Fruit fly (Drosophila melanogaster) whole organism, embryonic: ENCODE data around the gene CG4009.

ENCODE experiments used
- Abd-B ChIP-seq: fragments of 200-800 bp; sonication (Bioruptor generic); optimal IDR thresholded peaks from 2 replicates; lab custom pipeline; 2018; ENCODE audit warnings: missing biosample characterization, mild to moderate bottlenecking, missing genetic modification characterization, moderate library complexity
- Asciz ChIP-seq: fragments of 200-800 bp; sonication (Bioruptor generic); optimal IDR thresholded peaks from 2 replicates; lab custom pipeline; 2017; ENCODE audit warnings: missing biosample characterization, mild to moderate bottlenecking, missing genetic modification characterization, missing genetic modification reagents
- BtbVII ChIP-seq: fragments of 200-800 bp; sonication (Bioruptor generic); optimal IDR thresholded peaks from 3 replicates; lab custom pipeline; 2017; ENCODE audit warnings: missing biosample characterization, mild to moderate bottlenecking, missing genetic modification characterization
- CG10462 ChIP-seq: fragments of 200-800 bp; sonication (Bioruptor generic); optimal IDR thresholded peaks from 2 replicates; lab custom pipeline; 2016; ENCODE audit warnings: missing biosample characterization, missing genetic modification characterization
- CG1233 ChIP-seq: fragments of 200-800 bp; sonication (Bioruptor generic); optimal IDR thresholded peaks from 4 replicates; lab custom pipeline; 2018; ENCODE audit warnings: missing biosample characterization, mild to moderate bottlenecking, missing genetic modification characterization
- CG13296 ChIP-seq: fragments of 200-800 bp; sonication (Bioruptor generic); optimal IDR thresholded peaks from 3 replicates; lab custom pipeline; 2018; ENCODE audit warnings: missing biosample characterization, mild to moderate bottlenecking, missing genetic modification characterization
- CG15514 ChIP-seq: fragments of 200-800 bp; sonication (Bioruptor generic); optimal IDR thresholded peaks from 3 replicates; lab custom pipeline; 2017; ENCODE audit warnings: missing biosample characterization, missing genetic modification characterization, mild to moderate bottlenecking, moderate library complexity, missing genetic modification reagents
- CG17186 ChIP-seq: fragments of 200-800 bp; sonication (Bioruptor generic); optimal IDR thresholded peaks from 3 replicates; lab custom pipeline; 2017; ENCODE audit warnings: missing biosample characterization, missing genetic modification reagents, missing genetic modification characterization
- CG18599 ChIP-seq: fragments of 200-800 bp; sonication (Bioruptor generic); optimal IDR thresholded peaks from 3 replicates; lab custom pipeline; 2017; ENCODE audit warnings: missing biosample characterization, missing genetic modification characterization, mild to moderate bottlenecking, moderate library complexity, missing genetic modification reagents
- CG18619 ChIP-seq: fragments of 200-800 bp; sonication (Bioruptor generic); optimal IDR thresholded peaks from 3 replicates; lab custom pipeline; 2017; ENCODE audit warnings: missing biosample characterization, mild to moderate bottlenecking, missing genetic modification characterization
- CG3726 ChIP-seq: fragments of 200-800 bp; sonication (Bioruptor generic); IDR thresholded peaks from 3 replicates; pipeline ENCODE4, ENCODE4 v1.3.6; 2022; ENCODE audit warnings: missing biosample characterization, missing genetic modification characterization
- CG4730 ChIP-seq: fragments of 200-800 bp; sonication (Bioruptor generic); IDR thresholded peaks from 2 replicates; pipeline ENCODE4 v1.3.6; 2022; ENCODE audit warnings: missing biosample characterization, missing genetic modification characterization
- CG5245 ChIP-seq: fragments of 200-800 bp; sonication (Bioruptor generic); optimal IDR thresholded peaks from 3 replicates; lab custom pipeline; 2016; ENCODE audit warnings: missing biosample characterization, missing genetic modification characterization
- CG6654 ChIP-seq: fragments of 200-800 bp; sonication (Bioruptor generic); optimal IDR thresholded peaks from 2 replicates; lab custom pipeline; 2017; ENCODE audit warnings: missing biosample characterization, mild to moderate bottlenecking, missing genetic modification characterization
- CG6765 ChIP-seq: fragments of 200-800 bp; sonication (Bioruptor generic); optimal IDR thresholded peaks from 3 replicates; lab custom pipeline; 2017; ENCODE audit warnings: missing biosample characterization, mild to moderate bottlenecking, missing genetic modification characterization
- CG7963 ChIP-seq: fragments of 200-800 bp; sonication (Bioruptor generic); IDR thresholded peaks from 3 replicates; pipeline ENCODE4 v1.3.6; 2022; ENCODE audit warnings: missing biosample characterization, missing genetic modification characterization; ENCODE audit not compliant: partially characterized antibody
- CG8478 ChIP-seq: fragments of >200 bp; optimal IDR thresholded peaks from 2 replicates; lab custom pipeline; 2018
- CG9817 ChIP-seq: fragments of 200-800 bp; sonication (Bioruptor generic); optimal IDR thresholded peaks from 2 replicates; lab custom pipeline; 2018; ENCODE audit warnings: missing biosample characterization, mild to moderate bottlenecking, missing genetic modification characterization, moderate library complexity
- CkIIα-i1 ChIP-seq: fragments of 200-800 bp; sonication (Bioruptor generic); IDR thresholded peaks from 2 replicates; pipeline ENCODE4 v1.3.6; 2022; ENCODE audit warnings: missing biosample characterization, missing genetic modification characterization
- GATAe ChIP-seq: fragments of 200-800 bp; sonication (Bioruptor generic); conservative IDR thresholded peaks from 2 replicates; pipeline ENCODE4 v1.3.6; 2022; ENCODE audit warnings: missing biosample characterization, missing genetic modification characterization
- Gug ChIP-seq: fragments of 200-800 bp; sonication (Bioruptor generic); IDR thresholded peaks from 4 replicates; pipeline ENCODE4 v1.3.6; 2022; ENCODE audit warnings: missing biosample characterization, missing genetic modification characterization
- HHEX ChIP-seq: fragments of 200-800 bp; sonication (Bioruptor generic); optimal IDR thresholded peaks from 3 replicates; lab custom pipeline; 2017; ENCODE audit warnings: missing biosample characterization, mild to moderate bottlenecking, missing genetic modification characterization, missing genetic modification reagents
- HmgD ChIP-seq: fragments of 200-800 bp; sonication (Bioruptor generic); optimal IDR thresholded peaks from 3 replicates; lab custom pipeline; 2016; ENCODE audit warnings: missing biosample characterization, missing genetic modification characterization
- Neu2 ChIP-seq: fragments of 200-800 bp; sonication (Bioruptor generic); optimal IDR thresholded peaks from 3 replicates; lab custom pipeline; 2016; ENCODE audit warnings: missing biosample characterization, missing genetic modification characterization, borderline replicate concordance
- Nf-YC ChIP-seq: fragments of 200-800 bp; optimal IDR thresholded peaks from 3 replicates; lab custom pipeline; 2019; ENCODE audit warnings: missing biosample characterization, mild to moderate bottlenecking, missing genetic modification characterization, moderate library complexity
- Optix ChIP-seq: fragments of 200-800 bp; sonication (Bioruptor generic); IDR thresholded peaks from 3 replicates; pipeline ENCODE4 v1.3.6; 2022; ENCODE audit warnings: missing biosample characterization, missing genetic modification characterization
- Ptx1 ChIP-seq: fragments of 200-800 bp; sonication (Bioruptor generic); IDR thresholded peaks from 2 replicates; pipeline ENCODE4 v1.3.6; 2022; ENCODE audit warnings: missing biosample characterization, missing genetic modification characterization
- Scr ChIP-seq: fragments of 200-800 bp; sonication (Bioruptor generic); IDR thresholded peaks from 2 replicates; pipeline ENCODE4 v1.3.6; 2022; ENCODE audit warnings: missing biosample characterization, missing genetic modification characterization; ENCODE audit not compliant: partially characterized antibody
- Ssrp ChIP-seq: fragments of 200-800 bp; sonication (Bioruptor generic); optimal IDR thresholded peaks from 2 replicates; lab custom pipeline; 2018; ENCODE audit warnings: missing biosample characterization, mild to moderate bottlenecking, missing genetic modification characterization, moderate library complexity
- Tbp ChIP-seq: fragments of >200 bp; optimal IDR thresholded peaks from 2 replicates; lab custom pipeline; 2018; ENCODE audit warnings: missing biosample characterization, missing genetic modification characterization
- YL-1 ChIP-seq: fragments of 200-800 bp; sonication (Bioruptor generic); optimal IDR thresholded peaks from 3 replicates; lab custom pipeline; 2017; ENCODE audit warnings: missing biosample characterization, mild to moderate bottlenecking, missing genetic modification characterization
- ato ChIP-seq: fragments of 200-800 bp; sonication (Bioruptor generic); IDR thresholded peaks from 2 replicates; pipeline ENCODE4 v1.3.6; 2022; ENCODE audit warnings: missing biosample characterization, missing genetic modification characterization; ENCODE audit not compliant: partially characterized antibody
- danr ChIP-seq: fragments of 200-800 bp; sonication (Bioruptor generic); IDR thresholded peaks from 2 replicates; pipeline ENCODE4 v1.3.6; 2022; ENCODE audit warnings: missing biosample characterization, missing genetic modification characterization
- esg ChIP-seq: fragments of 200-800 bp; sonication (Bioruptor generic); conservative IDR thresholded peaks from 2 replicates; pipeline ENCODE4 v1.3.6; 2022; ENCODE audit warnings: missing biosample characterization, missing genetic modification characterization
- insv ChIP-seq, 2 experiments: fragments of 200-800 bp; sonication (Bioruptor generic); optimal IDR thresholded peaks; 3 replicates each; lab custom pipeline; 2016 to 2018; ENCODE audit warnings: missing biosample characterization in 2 of 2, missing genetic modification characterization in 2 of 2
- ken ChIP-seq: fragments of 200-800 bp; sonication (Bioruptor generic); IDR thresholded peaks from 3 replicates; pipeline ENCODE4 v1.3.6; 2022; ENCODE audit warnings: missing biosample characterization, missing genetic modification characterization
- org-1 ChIP-seq: fragments of 200-800 bp; sonication (Bioruptor generic); optimal IDR thresholded peaks from 2 replicates; lab custom pipeline; 2017; ENCODE audit warnings: missing biosample characterization, missing genetic modification characterization
- p53 ChIP-seq: fragments of 200-800 bp; sonication (Bioruptor generic); optimal IDR thresholded peaks from 2 replicates; lab custom pipeline; 2016; ENCODE audit warnings: missing biosample characterization, missing genetic modification characterization
- pan ChIP-seq, 4 experiments: fragments of >200 bp in 3 of 4; fragments of 200-800 bp in 1 of 4; sonication (Bioruptor generic) in 1 of 4; optimal IDR thresholded peaks in 3 of 4; IDR thresholded peaks in 1 of 4; 2 replicates each; pipeline versions ENCODE4 v1.3.6 to Lab custom; 2017 to 2022; ENCODE audit warnings: missing biosample characterization in 2 of 4, missing genetic modification characterization in 2 of 4, mixed read lengths in 1 of 4
- ranshi ChIP-seq: fragments of 200-800 bp; sonication (Bioruptor generic); IDR thresholded peaks from 2 replicates; pipeline ENCODE4 v1.3.6; 2022; ENCODE audit warnings: missing biosample characterization, missing genetic modification characterization
- salm ChIP-seq: fragments of 200-800 bp; sonication (Bioruptor generic); optimal IDR thresholded peaks from 2 replicates; lab custom pipeline; 2018; ENCODE audit warnings: missing biosample characterization, mild to moderate bottlenecking, missing genetic modification characterization
- schlank ChIP-seq: fragments of 200-800 bp; sonication (Bioruptor generic); optimal IDR thresholded peaks from 2 replicates; lab custom pipeline; 2018; ENCODE audit warnings: missing biosample characterization, mild to moderate bottlenecking, missing genetic modification characterization
- sisA ChIP-seq: fragments of 200-800 bp; sonication (Bioruptor generic); IDR thresholded peaks from 2 replicates; pipeline ENCODE4 v1.3.6; 2022; ENCODE audit warnings: missing biosample characterization, missing genetic modification characterization
- sqz ChIP-seq: fragments of 200-800 bp; sonication (Bioruptor generic); optimal IDR thresholded peaks from 3 replicates; lab custom pipeline; 2018; ENCODE audit warnings: missing biosample characterization, mild to moderate bottlenecking, missing genetic modification characterization
- tx ChIP-seq: fragments of 200-800 bp; sonication (Bioruptor generic); optimal IDR thresholded peaks from 2 replicates; lab custom pipeline; 2016; ENCODE audit warnings: missing biosample characterization, missing genetic modification characterization
- unpg ChIP-seq: fragments of 200-800 bp; sonication (Bioruptor generic); optimal IDR thresholded peaks from 3 replicates; lab custom pipeline; 2018; ENCODE audit warnings: missing biosample characterization, mild to moderate bottlenecking, missing genetic modification characterization, moderate library complexity
- usp ChIP-seq: fragments of >200 bp; optimal IDR thresholded peaks from 2 replicates; lab custom pipeline; 2017; ENCODE audit warnings: missing biosample characterization, missing genetic modification characterization
- zen2 ChIP-seq: fragments of 200-800 bp; sonication (Bioruptor generic); IDR thresholded peaks from 3 replicates; pipeline ENCODE4 v1.3.6; 2022; ENCODE audit warnings: missing biosample characterization, missing genetic modification characterization; ENCODE audit not compliant: partially characterized antibody
- zfh1 ChIP-seq: fragments of 200-800 bp; sonication (Bioruptor generic); IDR thresholded peaks from 3 replicates; pipeline ENCODE4 v1.3.6; 2022; ENCODE audit warnings: missing biosample characterization, missing genetic modification characterization

The CG4009 gene

dm6 chr3R:17078961-17079858 lies 43.4 kb upstream of the CG4009 start (continued):
- no peak for TF ChIP-seq CG10462 (GFP tag; lab: Kevin White, UChicago)
- TF ChIP-seq CG6654 (GFP tag; lab: Kevin White, UChicago), result no peak
- no peak for TF ChIP-seq Optix (GFP tag; lab: Robert Waterston, UW)
- TF ChIP-seq insv (GFP tag; optimal IDR thresholded peaks at IDR 0.05; lab: Kevin White, UChicago), result no peak
- TF ChIP-seq GATAe, result no peak
- no peak for TF ChIP-seq CG6765
- TF ChIP-seq unpg (GFP tag; lab: Kevin White, UChicago), result peak; percentile 23
- no peak for TF ChIP-seq CkIIα-i1 (GFP tag; lab: Robert Waterston, UW)
- peak; percentile 25 for TF ChIP-seq schlank (tag; lab: Kevin White, UChicago)
- no peak for TF ChIP-seq BtbVII (GFP tag; lab: Kevin White, UChicago)
- TF ChIP-seq Gug (GFP tag; lab: Robert Waterston, UW), result no peak
- TF ChIP-seq CG13296 (GFP tag; lab: Kevin White, UChicago), result no peak
- TF ChIP-seq HHEX (GFP tag; lab: Kevin White, UChicago), result no peak
- TF ChIP-seq ken, result no peak
- no peak for TF ChIP-seq CG18619 (GFP tag; lab: Kevin White, UChicago)
- no peak for TF ChIP-seq CG15514 (GFP tag; lab: Kevin White, UChicago)
- TF ChIP-seq Abd-B (GFP tag; lab: Kevin White, UChicago), result no peak
- TF ChIP-seq Nf-YC, result no peak
- no peak for TF ChIP-seq CG4730
- TF ChIP-seq CG8478, result no peak
- no peak for TF ChIP-seq CG18599 (GFP tag; lab: Kevin White, UChicago)
- no peak for TF ChIP-seq Scr (GFP tag; lab: Robert Waterston, UW)
- no peak for TF ChIP-seq salm (tag; lab: Kevin White, UChicago)
- TF ChIP-seq pan (optimal IDR thresholded peaks at IDR 0.05; lab: Kevin White, UChicago), result no peak
- TF ChIP-seq pan (GFP tag; optimal IDR thresholded peaks at IDR 0.05 in 1 of 2, IDR thresholded peaks at IDR 0.05 in 1 of 2), result peak in 1 of 2 experiments; percentile 38
- no peak for TF ChIP-seq esg (GFP tag; lab: Robert Waterston, UW)
- TF ChIP-seq ato (GFP tag; lab: Robert Waterston, UW), result no peak
- no peak for TF ChIP-seq usp
- no peak for TF ChIP-seq org-1 (GFP tag; lab: Kevin White, UChicago)
- TF ChIP-seq CG7963 (GFP tag; lab: Robert Waterston, UW), result no peak
- TF ChIP-seq ranshi (GFP tag; lab: Robert Waterston, UW), result peak; percentile 18; the same call in 1 of the 2 replicates
- no peak for TF ChIP-seq tx (GFP tag; lab: Kevin White, UChicago)
- no peak for TF ChIP-seq p53 (GFP tag; lab: Kevin White, UChicago)
- no peak for TF ChIP-seq Asciz (GFP tag; lab: Kevin White, UChicago)
- TF ChIP-seq sisA, result no peak
- peak; percentile 20 for TF ChIP-seq CG1233
- no peak for TF ChIP-seq HmgD (GFP tag; lab: Kevin White, UChicago)
- TF ChIP-seq zfh1 (GFP tag; lab: Robert Waterston, UW), result 0 out of 3 replicates have a peak, but pooled peaks have one; percentile 29
- TF ChIP-seq CG5245 (GFP tag; lab: Kevin White, UChicago), result no peak
- no peak for TF ChIP-seq Ptx1
- no peak for TF ChIP-seq CG9817 (tag; lab: Kevin White, UChicago)
- peak; percentile 13 for TF ChIP-seq CG17186 (GFP tag; lab: Kevin White, UChicago)
- no peak for TF ChIP-seq Tbp (GFP tag; lab: Kevin White, UChicago)
- no peak for TF ChIP-seq zen2 (GFP tag; lab: Robert Waterston, UW)
- TF ChIP-seq CG3726, result no peak
- no peak for TF ChIP-seq danr (GFP tag; lab: Robert Waterston, UW)
- no peak for TF ChIP-seq Ssrp (tag; lab: Kevin White, UChicago)
- peak; percentile 13 for TF ChIP-seq YL-1
- no peak for TF ChIP-seq Neu2 (GFP tag; lab: Kevin White, UChicago)
- TF ChIP-seq sqz (GFP tag; lab: Kevin White, UChicago), result no peak
